Fruit fly (Drosophila melanogaster) whole organism, prepupa: ENCODE measurements around the gene CG7304.

Experiments used
- CG11902 ChIP-seq: fragments of 200-800 bp; sonication (Bioruptor generic); optimal IDR thresholded peaks from 3 replicates; lab custom pipeline; 2016; ENCODE audit warnings: missing biosample characterization, missing genetic modification characterization
- CG7368 ChIP-seq: fragments of 200-800 bp; sonication (Bioruptor generic); optimal IDR thresholded peaks from 3 replicates; lab custom pipeline; 2016; ENCODE audit warnings: missing biosample characterization, missing genetic modification characterization
- CG8119 ChIP-seq: fragments of 200-800 bp; sonication (Bioruptor generic); IDR thresholded peaks from 3 replicates; pipeline ENCODE4 v1.3.6; 2022; ENCODE audit warnings: missing biosample characterization, missing genetic modification characterization
- Hr4 ChIP-seq: fragments of 200-800 bp; sonication (Bioruptor generic); optimal IDR thresholded peaks from 3 replicates; lab custom pipeline; 2016; ENCODE audit warnings: missing biosample characterization, missing genetic modification characterization
- Met ChIP-seq: fragments of 200-800 bp; sonication (Bioruptor generic); optimal IDR thresholded peaks from 3 replicates; lab custom pipeline; 2016; ENCODE audit warnings: missing biosample characterization, missing genetic modification characterization
- Sox102F ChIP-seq: fragments of 200-800 bp; sonication (Bioruptor generic); optimal IDR thresholded peaks from 2 replicates; lab custom pipeline; 2016; ENCODE audit warnings: missing biosample characterization, mild to moderate bottlenecking, missing genetic modification characterization
- fd59A ChIP-seq: fragments of 200-800 bp; sonication (Bioruptor generic); optimal IDR thresholded peaks from 2 replicates; lab custom pipeline; 2017; ENCODE audit warnings: missing biosample characterization, mild to moderate bottlenecking, missing genetic modification characterization, missing genetic modification reagents
- fkh ChIP-seq: fragments of 200-800 bp; sonication (Bioruptor generic); optimal IDR thresholded peaks from 3 replicates; lab custom pipeline; 2017; ENCODE audit warnings: missing biosample characterization, mild to moderate bottlenecking, missing genetic modification characterization, moderate library complexity
- ss ChIP-seq, 2 experiments: fragments of 200-800 bp; sonication (Bioruptor generic); optimal IDR thresholded peaks; 2 replicates in 1 of 2; 3 replicates in 1 of 2; lab custom pipeline; 2017 to 2018; ENCODE audit warnings: mild to moderate bottlenecking in 2 of 2, missing biosample characterization in 2 of 2, missing genetic modification characterization in 2 of 2, moderate library complexity in 1 of 2
- topi ChIP-seq: fragments of 200-800 bp; sonication (Bioruptor generic); optimal IDR thresholded peaks from 3 replicates; lab custom pipeline; 2016; ENCODE audit warnings: missing biosample characterization, missing genetic modification characterization

DNA sequence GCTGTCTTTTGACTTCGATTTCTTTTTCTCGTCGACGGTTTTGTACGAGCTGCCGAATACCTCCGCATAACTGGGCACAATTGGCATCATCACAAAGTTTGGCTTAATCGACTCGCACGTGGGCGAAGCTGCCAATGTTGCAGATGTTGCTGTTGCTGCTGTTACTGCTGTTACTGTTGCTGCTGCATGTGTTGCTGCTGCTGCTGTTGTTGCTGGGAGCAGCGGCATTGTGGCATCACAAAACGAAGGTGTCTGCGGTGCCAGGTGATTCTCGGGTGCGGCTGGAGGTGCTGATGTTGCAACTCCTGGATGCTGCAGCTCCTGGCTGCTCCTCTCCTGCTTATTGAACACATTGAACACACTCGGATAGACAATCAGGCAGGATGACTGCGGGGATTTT lies 18.4 kb downstream of the CG7304 start:
- TF ChIP-seq Sox102F, result no peak
- no peak for TF ChIP-seq CG7368 (GFP tag; lab: Kevin White, UChicago)
- TF ChIP-seq topi (GFP tag; lab: Kevin White, UChicago), result no peak
- no peak for TF ChIP-seq CG11902
- no peak for TF ChIP-seq ss (GFP tag; optimal IDR thresholded peaks at IDR 0.05; lab: Kevin White, UChicago)
- TF ChIP-seq CG8119 (GFP tag; lab: Robert Waterston, UW), result no peak
- TF ChIP-seq fd59A (GFP tag; lab: Kevin White, UChicago), result no peak
- TF ChIP-seq fkh (GFP tag; lab: Kevin White, UChicago), result no peak
- no peak for TF ChIP-seq Met
- TF ChIP-seq Hr4 (GFP tag; lab: Kevin White, UChicago), result no peak
